Worm (Caenorhabditis elegans): Measurements from ENCODE around the gene W02B12.16.
"Not testable (repeated sequence)": the region's sequence is repeated elsewhere in the genome, so short reads cannot be mapped to it uniquely, and the experiment has no call there.

Gene W02B12.16

ce11 chrII:11444973-11445372, 31.3 kb downstream of the W02B12.16 start, which contains the start of gene W02B12.13:
W02B12.13 (plus strand) TSS chrII:11445273.
- TF ChIP-seq tbx-37 (GFP tag; conservative IDR thresholded peaks at IDR 0.05) (no peak), tra-4 (tag; optimal IDR thresholded peaks at IDR 0.05) (no peak), hmg-4 (GFP tag; optimal IDR thresholded peaks at IDR 0.05) (no peak), hmbx-1 (tag; optimal IDR thresholded peaks at IDR 0.05) (no peak), ceh-36 (tag; optimal IDR thresholded peaks at IDR 0.05) (no peak), F13C5.2 (tag; optimal IDR thresholded peaks at IDR 0.05) (no peak), flt-1 (GFP tag; IDR thresholded peaks at IDR 0.05) (no peak), pes-1 (GFP tag; IDR thresholded peaks at IDR 0.05) (no peak)

DNA sequence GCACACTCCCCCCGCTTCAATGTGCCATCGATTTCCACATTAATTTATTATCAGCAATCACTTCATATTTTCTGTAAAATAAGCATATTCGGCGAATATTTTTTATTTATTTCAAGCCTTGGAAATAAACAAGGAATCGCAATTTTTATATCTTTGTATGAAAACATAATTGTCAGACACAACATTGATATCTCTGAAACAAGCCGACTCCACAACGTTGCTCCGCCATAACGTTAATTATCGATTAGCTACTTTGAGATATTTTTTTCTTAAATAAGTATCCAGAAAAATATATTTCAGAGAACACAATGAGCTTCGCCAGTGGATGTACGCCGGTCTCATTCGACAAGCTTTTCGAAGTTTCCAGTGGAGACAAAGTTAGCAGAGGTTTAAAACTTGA, 32.4 kb downstream of the W02B12.16 start, which contains the start of gene adbp-1:
Gene adbp-1 (plus strand): TSS at position 301 of the 400 bp plus-strand sequence.
- no peak for TF ChIP-seq sea-1 (GFP tag; conservative IDR thresholded peaks at IDR 0.05)
- TF ChIP-seq ama-1 (optimal IDR thresholded peaks at IDR 0.05) = no peak
- TF ChIP-seq F13C5.2 (tag; optimal IDR thresholded peaks at IDR 0.05) = no peak
- TF ChIP-seq ceh-36 (tag; optimal IDR thresholded peaks at IDR 0.05) = no peak
- TF ChIP-seq scrt-1 (GFP tag; IDR thresholded peaks at IDR 0.05) = no peak
- no peak for TF ChIP-seq tbx-11 (GFP tag; IDR thresholded peaks at IDR 0.05)
- TF ChIP-seq hnd-1 (tag; optimal IDR thresholded peaks at IDR 0.05) = no peak
- TF ChIP-seq pes-1 (GFP tag; IDR thresholded peaks at IDR 0.05) = no peak
- no peak for TF ChIP-seq ceh-13 (GFP tag; optimal IDR thresholded peaks at IDR 0.05)

DNA sequence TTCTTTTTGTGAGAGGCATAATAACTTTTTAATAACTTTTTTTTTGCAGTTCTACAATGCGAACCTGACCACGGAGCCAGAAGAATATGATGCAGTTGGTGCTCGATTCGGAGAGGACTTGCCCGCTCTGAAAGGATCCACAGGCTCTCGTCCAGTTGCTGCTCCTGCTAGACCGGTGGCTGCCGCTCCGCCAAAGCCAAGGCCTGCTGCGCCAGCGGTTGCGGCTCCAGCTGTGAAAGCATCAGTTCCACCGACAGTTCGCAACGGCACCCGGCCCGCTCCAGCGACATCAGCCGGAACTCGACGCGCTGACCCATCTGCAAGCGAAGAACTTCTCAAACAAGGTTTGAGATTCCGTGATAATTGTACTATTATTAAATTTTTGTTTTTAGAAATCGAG, 33.2 kb downstream of the W02B12.16 start:
- TF ChIP-seq tra-4 (tag; optimal IDR thresholded peaks at IDR 0.05) (no peak), ama-1 (optimal IDR thresholded peaks at IDR 0.05) (no peak), tbx-11 (GFP tag; IDR thresholded peaks at IDR 0.05) (no peak), hnd-1 (tag; optimal IDR thresholded peaks at IDR 0.05) (no peak), F13C5.2 (tag; optimal IDR thresholded peaks at IDR 0.05) (no peak), tbx-37 (GFP tag; conservative IDR thresholded peaks at IDR 0.05) (no peak), pes-1 (GFP tag; IDR thresholded peaks at IDR 0.05) (no peak), ceh-36 (tag; optimal IDR thresholded peaks at IDR 0.05) (no peak), aly-1 (tag; optimal IDR thresholded peaks at IDR 0.05) (no peak), scrt-1 (GFP tag; IDR thresholded peaks at IDR 0.05) (no peak), B0310.2 (tag; optimal IDR thresholded peaks at IDR 0.05) (no peak), hmbx-1 (tag; optimal IDR thresholded peaks at IDR 0.05) (no peak), ets-7 (tag; optimal IDR thresholded peaks at IDR 0.05) (no peak), sea-1 (GFP tag; conservative IDR thresholded peaks at IDR 0.05) (no peak), flt-1 (GFP tag; IDR thresholded peaks at IDR 0.05) (no peak), ceh-13 (GFP tag; optimal IDR thresholded peaks at IDR 0.05) (no peak), hmg-4 (GFP tag; optimal IDR thresholded peaks at IDR 0.05) (no peak)

DNA sequence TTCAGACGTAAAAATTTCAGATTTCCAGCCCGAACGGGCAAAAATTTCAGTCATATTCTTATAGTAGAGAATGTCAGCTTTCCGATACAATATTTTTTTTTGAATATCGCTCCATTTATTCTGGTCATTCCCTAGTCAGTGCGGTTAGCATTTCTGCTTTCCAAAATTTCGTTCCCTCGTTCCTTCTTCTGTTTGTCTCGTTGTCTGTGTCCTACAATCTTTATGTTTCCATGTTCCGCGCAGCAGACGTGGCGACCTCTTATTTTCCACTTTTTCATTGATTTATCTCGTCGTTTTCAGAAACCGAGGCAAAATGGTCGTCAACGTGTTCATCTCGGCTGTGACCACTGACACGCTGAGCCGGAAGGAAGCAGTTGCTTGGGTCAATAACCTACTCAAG, 33.9 kb downstream of the W02B12.16 start, which contains the start of gene ebp-2:
Gene ebp-2 (plus strand): TSS at position 301 of the 400 bp plus-strand sequence.
- not testable (repeated sequence) for TF ChIP-seq ets-7 (tag; optimal IDR thresholded peaks at IDR 0.05); B0310.2 (tag; optimal IDR thresholded peaks at IDR 0.05); tbx-37 (GFP tag; conservative IDR thresholded peaks at IDR 0.05)

ce11 chrII:11440265-11440664, 36.0 kb downstream of the W02B12.16 start, which contains the start of gene VW02B12L.2:
VW02B12L.2 (minus strand) TSS chrII:11440329.
- peak; percentile 21 for TF ChIP-seq hmg-4 (GFP tag; optimal IDR thresholded peaks at IDR 0.05)
- no peak for TF ChIP-seq ama-1 (optimal IDR thresholded peaks at IDR 0.05)

ce11 chrII:11438417-11438816, 37.9 kb downstream of the W02B12.16 start, which contains the start of gene vha-6:
vha-6 (minus strand) TSS chrII:11438452.
- TF ChIP-seq ceh-13 (GFP tag; optimal IDR thresholded peaks at IDR 0.05) (no peak), scrt-1 (GFP tag; IDR thresholded peaks at IDR 0.05) (no peak), hmbx-1 (tag; optimal IDR thresholded peaks at IDR 0.05) (no peak), pes-1 (GFP tag; IDR thresholded peaks at IDR 0.05) (no peak), ceh-36 (tag; optimal IDR thresholded peaks at IDR 0.05) (no peak), tbx-37 (GFP tag; conservative IDR thresholded peaks at IDR 0.05) (no peak), hnd-1 (tag; optimal IDR thresholded peaks at IDR 0.05) (no peak), B0310.2 (tag; optimal IDR thresholded peaks at IDR 0.05) (no peak), tra-4 (tag; optimal IDR thresholded peaks at IDR 0.05) (no peak), sea-1 (GFP tag; conservative IDR thresholded peaks at IDR 0.05) (no peak), ama-1 (optimal IDR thresholded peaks at IDR 0.05) (no peak), aly-1 (tag; optimal IDR thresholded peaks at IDR 0.05) (no peak), flt-1 (GFP tag; IDR thresholded peaks at IDR 0.05) (no peak), hmg-4 (GFP tag; optimal IDR thresholded peaks at IDR 0.05) (no peak), tbx-11 (GFP tag; IDR thresholded peaks at IDR 0.05) (no peak), ets-7 (tag; optimal IDR thresholded peaks at IDR 0.05) (no peak), F13C5.2 (tag; optimal IDR thresholded peaks at IDR 0.05) (no peak)

DNA sequence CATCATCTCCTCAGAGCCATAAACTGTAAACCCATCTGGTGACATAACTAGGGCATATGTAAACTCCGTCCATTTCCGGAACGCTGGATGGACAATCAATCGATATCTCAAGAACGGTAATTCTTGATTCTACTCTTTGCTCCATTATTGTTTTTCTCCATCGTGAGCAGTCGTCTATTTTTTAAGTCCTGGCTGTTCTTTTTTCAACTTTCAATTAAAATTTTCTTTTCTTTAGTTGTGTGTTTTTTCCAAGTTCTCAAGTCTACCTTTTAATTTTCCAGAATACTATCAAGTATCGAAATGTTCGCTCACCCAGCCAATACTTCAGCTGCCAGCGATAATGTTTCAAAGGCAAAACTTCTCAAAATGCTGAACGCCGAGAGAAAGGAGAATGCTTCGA, 42.4 kb downstream of the W02B12.16 start, which contains the start of gene C05D12.5:
Gene C05D12.5 (plus strand): TSS at position 301 of the 400 bp plus-strand sequence.
- TF ChIP-seq tbx-11 (GFP tag; IDR thresholded peaks at IDR 0.05) (no peak), pes-1 (GFP tag; IDR thresholded peaks at IDR 0.05) (no peak), tra-4 (tag; optimal IDR thresholded peaks at IDR 0.05) (no peak), hmg-4 (GFP tag; optimal IDR thresholded peaks at IDR 0.05) (no peak), hmbx-1 (tag; optimal IDR thresholded peaks at IDR 0.05) (no peak), ets-7 (tag; optimal IDR thresholded peaks at IDR 0.05) (no peak), B0310.2 (tag; optimal IDR thresholded peaks at IDR 0.05) (no peak), tbx-37 (GFP tag; conservative IDR thresholded peaks at IDR 0.05) (no peak)

DNA sequence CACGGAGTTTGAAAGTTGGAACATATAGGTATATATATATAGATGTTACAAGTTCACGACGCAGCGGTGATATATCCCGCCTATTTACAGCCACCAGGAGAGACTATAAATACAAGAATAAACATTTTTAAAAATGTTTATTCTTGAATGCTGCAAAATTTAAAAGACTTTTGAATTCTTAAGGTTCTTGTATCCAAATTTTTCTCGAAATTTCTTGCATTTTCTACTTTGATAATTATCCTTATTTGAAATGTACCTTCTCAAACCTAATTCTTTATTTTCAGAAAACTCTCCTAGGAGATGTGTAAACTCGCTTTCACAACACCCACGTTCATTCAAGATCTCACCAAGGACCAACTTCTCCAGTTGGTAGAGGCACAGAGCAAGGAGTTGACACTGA, 44.7 kb downstream of the W02B12.16 start, which contains the start of gene C05D12.4:
Gene C05D12.4 (plus strand): TSS at position 301 of the 400 bp plus-strand sequence.
- TF ChIP-seq scrt-1 (GFP tag; IDR thresholded peaks at IDR 0.05) (no peak), F13C5.2 (tag; optimal IDR thresholded peaks at IDR 0.05) (no peak), pes-1 (GFP tag; IDR thresholded peaks at IDR 0.05) (no peak), ama-1 (optimal IDR thresholded peaks at IDR 0.05) (no peak), sea-1 (GFP tag; conservative IDR thresholded peaks at IDR 0.05) (no peak), hnd-1 (tag; optimal IDR thresholded peaks at IDR 0.05) (no peak), B0310.2 (tag; optimal IDR thresholded peaks at IDR 0.05) (no peak), tra-4 (tag; optimal IDR thresholded peaks at IDR 0.05) (no peak), ceh-13 (GFP tag; optimal IDR thresholded peaks at IDR 0.05) (no peak), ets-7 (tag; optimal IDR thresholded peaks at IDR 0.05) (no peak), tbx-37 (GFP tag; conservative IDR thresholded peaks at IDR 0.05) (no peak)
